Worm (Caenorhabditis elegans) whole organism, L4/young adult: Measurements from ENCODE around the gene tag-266.
A peak's percentile ranks its signal among the peaks of the same experiment; 100 is the strongest.

Experiments used
- W03F9.2 ChIP-seq: fragments of 150-350 bp; optimal IDR thresholded peaks from 2 replicates; lab custom pipeline; 2014; ENCODE audit warnings: missing biosample characterization, missing genetic modification characterization
- dao-5 ChIP-seq: sonication (generic microtip); optimal IDR thresholded peaks from 2 replicates; lab custom pipeline; 2016; ENCODE audit warnings: missing genotype, missing genetic modification characterization, moderate library complexity, missing compliant biosample characterization
- him-1 ChIP-seq: sonication (generic microtip); optimal IDR thresholded peaks from 2 replicates; lab custom pipeline; 2016; ENCODE audit warnings: missing genotype, missing genetic modification reagents, missing genetic modification characterization, missing compliant biosample characterization

Gene tag-266

DNA sequence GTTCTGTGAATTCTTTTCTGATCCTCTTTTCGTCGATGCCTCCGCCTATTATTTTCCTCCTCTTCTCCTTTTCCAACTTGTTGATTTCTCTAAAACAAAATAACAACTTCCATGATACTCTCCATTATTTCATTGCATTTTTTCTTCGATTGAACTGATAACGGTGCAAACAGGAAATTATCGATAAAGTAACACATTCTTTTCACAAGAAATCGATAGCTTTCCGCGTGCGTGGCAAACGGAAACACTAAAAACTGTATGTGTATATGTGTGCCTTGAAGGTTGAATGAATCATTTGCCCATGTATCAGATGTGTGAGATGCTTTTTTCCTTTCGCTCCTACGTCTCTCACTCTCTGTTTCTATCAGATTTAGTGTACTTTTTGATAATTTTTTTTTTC, 11.6 kb upstream of the tag-266 start:
- TF ChIP-seq dao-5 (tag; lab: Kevin White, UChicago) (no peak), him-1 (tag; lab: Kevin White, UChicago) (no peak), W03F9.2 (no peak)

DNA sequence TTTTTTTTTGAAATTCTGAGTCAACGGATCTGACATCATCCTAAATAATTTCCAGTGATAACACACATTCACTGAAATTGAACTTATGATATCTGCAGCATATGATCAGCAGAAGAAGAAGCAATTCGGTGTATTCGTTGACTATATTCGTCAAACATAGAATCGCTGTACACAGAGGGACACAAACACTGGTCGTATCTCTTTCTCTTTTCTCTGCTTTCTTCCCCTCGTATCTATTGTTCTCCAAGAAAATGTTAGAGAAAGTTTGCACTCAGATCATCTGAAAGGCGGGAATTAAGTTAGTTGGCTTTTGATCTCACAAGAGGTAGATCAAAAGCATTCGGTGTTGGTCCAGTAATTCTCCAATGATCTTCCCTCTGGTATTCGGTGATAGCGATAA, 10.5 kb upstream of the tag-266 start:
- TF ChIP-seq him-1 (tag; lab: Kevin White, UChicago) = no peak
- no peak for TF ChIP-seq W03F9.2
- TF ChIP-seq dao-5 (tag; lab: Kevin White, UChicago) = no peak

DNA sequence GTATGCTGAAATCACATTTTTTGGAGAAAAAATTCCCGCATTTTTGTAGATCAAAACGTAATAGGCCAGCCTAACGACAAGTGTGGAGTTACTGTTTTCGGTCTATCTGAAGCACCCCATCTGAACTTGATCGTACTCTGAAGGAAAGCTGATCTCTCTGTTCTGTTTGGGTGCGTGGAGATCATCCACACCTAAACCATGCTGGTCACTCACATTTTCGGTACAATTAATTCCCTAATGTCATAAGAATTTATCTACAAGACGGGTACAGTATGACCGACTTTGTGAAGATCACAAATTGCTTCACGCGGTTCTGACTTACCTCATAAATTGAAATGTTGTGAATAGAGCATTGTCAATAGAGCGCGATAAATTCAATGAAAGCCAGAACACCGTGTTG, 9.9 kb upstream of the tag-266 start:
- TF ChIP-seq dao-5 (tag; lab: Kevin White, UChicago) = no peak
- TF ChIP-seq W03F9.2 = no peak
- TF ChIP-seq him-1 (tag; lab: Kevin White, UChicago) = no peak

DNA sequence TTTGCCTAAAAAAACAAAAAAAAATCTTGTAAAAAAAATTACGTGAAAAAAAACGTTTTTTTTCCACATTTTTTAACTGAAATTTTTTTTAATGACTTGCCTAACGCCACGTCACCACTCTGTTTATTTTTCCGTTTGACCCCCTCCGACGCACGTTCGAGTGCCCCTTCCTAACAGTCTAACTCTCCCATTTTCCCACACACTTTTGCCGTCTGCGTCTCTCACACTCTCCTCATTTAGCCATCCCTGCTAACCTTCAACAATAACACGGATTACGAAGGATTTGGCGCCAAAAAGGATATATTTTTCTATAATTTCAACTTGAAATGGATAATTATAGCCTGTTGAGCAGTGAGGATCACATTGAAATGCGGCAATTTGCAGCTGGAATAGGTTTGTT, 7.2 kb upstream of the tag-266 start:
- TF ChIP-seq him-1 (tag; lab: Kevin White, UChicago) (no peak), dao-5 (tag; lab: Kevin White, UChicago) (no peak), W03F9.2 (no peak)

- no peak for TF ChIP-seq dao-5 (tag; lab: Kevin White, UChicago)
- TF ChIP-seq him-1 (tag; lab: Kevin White, UChicago) = no peak
- no peak for TF ChIP-seq W03F9.2
These were observed 6.4 kb upstream of the tag-266 start, which contains the start of gene orai-1 for ce11 chrIII:646454-646853. TSS of gene orai-1 (plus strand) at chrIII:646754.

ce11 chrIII:644660-645059, 4.6 kb upstream of the tag-266 start:
- TF ChIP-seq W03F9.2 = no peak
- TF ChIP-seq him-1 (tag; lab: Kevin White, UChicago) = no peak
- no peak for TF ChIP-seq dao-5 (tag; lab: Kevin White, UChicago)

DNA sequence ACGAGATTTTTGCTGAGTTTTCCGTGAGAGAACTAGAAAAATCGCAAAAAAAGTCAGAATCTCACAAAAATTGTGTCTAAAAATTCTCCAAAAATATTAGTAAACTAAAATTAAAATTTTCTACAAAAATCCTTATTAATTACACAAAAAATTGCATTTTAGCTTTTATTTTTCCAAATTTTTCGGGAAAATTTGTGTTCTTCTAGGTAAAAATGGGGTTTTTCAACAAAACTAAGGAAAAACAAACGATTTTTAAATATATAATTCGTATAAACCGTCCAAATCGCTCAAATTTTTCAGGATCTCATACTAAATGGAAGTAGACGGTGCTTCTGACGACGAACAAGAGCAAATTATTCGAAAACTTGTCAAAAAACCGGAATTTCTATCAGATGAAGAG, 1.7 kb upstream of the tag-266 start, which contains the start of gene W06E11.1:
W06E11.1 (plus strand) TSS at position 301 of the 400 bp plus-strand sequence.
- TF ChIP-seq dao-5 (tag; lab: Kevin White, UChicago) = no peak
- no peak for TF ChIP-seq W03F9.2
- no peak for TF ChIP-seq him-1 (tag; lab: Kevin White, UChicago)

DNA sequence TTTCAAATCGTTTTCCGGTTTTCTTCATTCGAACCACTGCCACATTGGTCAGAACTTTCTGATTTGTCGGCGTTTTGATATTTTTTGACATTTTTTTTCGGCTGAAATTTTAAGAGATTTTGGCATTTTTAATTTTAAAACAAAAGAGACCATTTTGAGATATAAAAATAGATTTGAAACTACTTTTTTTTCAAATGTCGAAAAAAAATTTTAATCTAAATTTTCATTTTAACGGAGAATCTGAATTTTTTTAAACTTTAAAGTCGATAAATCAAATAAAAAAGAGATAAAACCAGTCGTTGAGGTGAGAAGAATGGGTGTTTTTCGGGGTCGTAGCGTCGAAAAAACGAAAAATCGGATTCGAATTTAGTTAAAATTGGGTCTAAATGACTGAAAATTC, 1.7 kb downstream of the tag-266 start, which contains the start of gene sbds-1:
sbds-1 (minus strand) TSS at position 101 of the 400 bp plus-strand sequence.
- TF ChIP-seq him-1 (tag; lab: Kevin White, UChicago) (no peak), dao-5 (tag; lab: Kevin White, UChicago) (no peak), W03F9.2 (no peak)

DNA sequence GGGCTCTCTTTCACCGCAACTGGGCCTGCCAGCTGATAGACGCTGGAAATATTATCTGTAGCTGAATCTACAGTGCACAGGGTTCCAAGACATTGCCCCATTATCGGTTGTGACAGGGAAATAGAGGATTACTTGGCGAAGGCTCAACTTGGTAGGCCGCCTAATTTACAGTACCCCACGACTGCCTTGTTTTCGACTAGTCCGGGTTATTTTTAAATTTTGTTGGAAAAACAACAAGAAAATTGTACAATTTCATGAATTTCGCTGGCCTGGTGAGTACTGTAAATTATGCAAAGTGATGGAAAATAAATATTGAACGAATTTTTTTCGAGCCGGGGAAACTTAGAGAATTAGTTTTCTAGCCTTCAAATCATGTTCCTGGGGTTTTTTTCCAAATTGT, 4.0 kb downstream of the tag-266 start, which contains the start of gene T19C3.7:
T19C3.7 (minus strand) TSS at position 101 of the 400 bp plus-strand sequence.
- TF ChIP-seq dao-5 (tag; lab: Kevin White, UChicago) (no peak), him-1 (tag; lab: Kevin White, UChicago) (no peak), W03F9.2 (no peak)

ce11 chrIII:634618-635017, 5.4 kb downstream of the tag-266 start, which contains the start of gene fem-2:
TSS of gene fem-2 (minus strand) at chrIII:634626.
- TF ChIP-seq W03F9.2 = peak; percentile 19
- TF ChIP-seq dao-5 (tag; lab: Kevin White, UChicago) = no peak
- TF ChIP-seq him-1 (tag; lab: Kevin White, UChicago) = no peak

DNA sequence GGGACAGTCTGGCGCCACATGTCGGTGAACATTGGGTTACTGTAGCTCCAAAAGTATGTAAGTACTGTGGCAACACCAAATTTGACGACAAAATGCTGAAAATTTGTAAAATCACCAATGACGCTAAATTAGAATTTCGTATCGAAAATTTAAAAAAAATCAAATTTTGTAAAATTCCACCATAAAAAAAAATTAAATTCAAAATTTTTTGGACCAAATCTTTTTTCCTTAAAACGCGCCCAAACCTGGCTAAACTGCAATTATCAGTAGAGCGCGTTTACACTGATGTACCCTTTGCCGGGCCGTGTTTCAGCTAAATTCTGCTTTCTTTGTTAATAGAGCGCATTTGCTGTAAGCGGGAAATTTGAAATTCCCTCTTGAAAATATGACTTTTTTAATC, 8.6 kb downstream of the tag-266 start, which contains the start of gene T19C3.6:
T19C3.6 (minus strand) TSS at position 101 of the 400 bp plus-strand sequence.
- TF ChIP-seq W03F9.2 = no peak
- no peak for TF ChIP-seq dao-5 (tag; lab: Kevin White, UChicago)
- TF ChIP-seq him-1 (tag; lab: Kevin White, UChicago) = no peak

ce11 chrIII:627838-628237, 12.2 kb downstream of the tag-266 start, which contains the start of gene T19C3.5:
TSS of gene T19C3.5 (minus strand) at chrIII:627938.
- TF ChIP-seq him-1 (tag; lab: Kevin White, UChicago) (no peak), dao-5 (tag; lab: Kevin White, UChicago) (no peak), W03F9.2 (no peak)

DNA sequence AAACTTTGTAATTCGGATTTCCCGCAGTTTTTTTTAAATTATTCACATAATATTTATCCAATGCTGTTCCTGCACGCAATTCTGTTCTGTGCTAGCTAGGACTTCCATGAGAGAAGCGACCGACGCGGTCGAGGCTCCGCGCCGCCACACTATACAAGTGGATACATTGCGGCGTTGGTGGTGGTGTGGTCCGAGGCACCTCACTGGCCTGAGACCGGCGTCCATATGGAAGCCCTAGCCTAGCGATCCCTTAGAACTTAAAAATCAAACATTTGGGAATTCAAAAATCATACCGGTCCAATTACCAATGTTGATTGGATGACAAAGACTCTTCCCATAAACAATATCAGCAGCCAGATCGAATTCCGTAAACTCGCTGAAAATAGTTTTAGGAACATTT, 13.9 kb downstream of the tag-266 start:
- no peak for TF ChIP-seq W03F9.2
- no peak for TF ChIP-seq dao-5 (tag; lab: Kevin White, UChicago)
- TF ChIP-seq him-1 (tag; lab: Kevin White, UChicago) = no peak

DNA sequence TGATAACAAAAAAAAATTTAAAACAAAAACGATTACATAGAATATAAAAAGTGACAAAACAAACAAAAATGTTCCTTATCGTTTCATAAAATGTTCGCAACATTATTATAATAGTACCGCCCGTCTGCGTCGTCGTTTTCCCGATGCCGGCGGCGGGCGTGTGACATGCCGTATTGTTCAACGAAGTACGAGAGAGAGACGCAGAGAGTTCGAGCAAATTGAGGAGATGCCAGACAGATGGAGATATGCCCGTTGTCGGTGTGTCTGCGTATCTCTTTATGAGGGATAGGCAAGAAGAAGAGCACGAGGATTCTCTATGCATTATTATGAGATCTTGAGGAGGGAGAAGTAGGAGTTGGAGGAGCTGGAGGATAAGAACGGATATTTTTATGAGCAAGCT, 16.3 kb downstream of the tag-266 start:
- TF ChIP-seq dao-5 (tag; lab: Kevin White, UChicago) = no peak
- peak; percentile 15 for TF ChIP-seq him-1 (tag; lab: Kevin White, UChicago)
- TF ChIP-seq W03F9.2 = peak; percentile 59

ce11 chrIII:620204-620718, 19.8 kb downstream of the tag-266 start, which contains the start of gene T19C3.4:
TSS of gene T19C3.4 (minus strand) at chrIII:620254.
- TF ChIP-seq dao-5 (tag; lab: Kevin White, UChicago) = no peak
- TF ChIP-seq him-1 (tag; lab: Kevin White, UChicago) = no peak
- no peak for TF ChIP-seq W03F9.2
